Worm (Caenorhabditis elegans) whole organism, L2 larva: Measurements from ENCODE around the gene best-22.

ENCODE experiments used
- ZK546.5 ChIP-seq: sonication (generic microtip); optimal IDR thresholded peaks from 2 replicates; lab custom pipeline; 2017; ENCODE audit warnings: missing biosample characterization, missing genetic modification characterization
- alr-1 ChIP-seq: fragments of 150-350 bp; optimal IDR thresholded peaks from 2 replicates; lab custom pipeline; 2014; ENCODE audit warnings: missing biosample characterization, missing genetic modification characterization
- blmp-1 ChIP-seq: sonication (generic microtip); optimal IDR thresholded peaks from 2 replicates; lab custom pipeline; 2017; ENCODE audit warnings: missing genetic modification characterization, mild to moderate bottlenecking, missing compliant biosample characterization, antibody characterized with exemption, moderate library complexity; ENCODE audit not compliant: insufficient read depth
- ceh-16 ChIP-seq: fragments of 150-350 bp; optimal IDR thresholded peaks from 2 replicates; lab custom pipeline; 2014; ENCODE audit warnings: missing biosample characterization, missing genetic modification characterization
- elt-1 ChIP-seq: fragments of 150-350 bp; optimal IDR thresholded peaks from 2 replicates; lab custom pipeline; 2014; ENCODE audit warnings: missing biosample characterization, missing genetic modification characterization
- lin-13 ChIP-seq: fragments of 150-350 bp; optimal IDR thresholded peaks from 2 replicates; lab custom pipeline; 2014; ENCODE audit warnings: missing biosample characterization, missing genetic modification reagents, missing genetic modification characterization
- lsy-2 ChIP-seq, 2 experiments: fragments of 150-350 bp in 1 of 2; sonication (generic microtip) in 1 of 2; optimal IDR thresholded peaks; 2 replicates each; lab custom pipeline; 2014 to 2017; ENCODE audit warnings: missing biosample characterization in 2 of 2, missing genetic modification characterization in 2 of 2
- nhr-237 ChIP-seq: fragments of 150-350 bp; optimal IDR thresholded peaks from 2 replicates; lab custom pipeline; 2014; ENCODE audit warnings: missing biosample characterization, missing genetic modification characterization
- nhr-77 ChIP-seq: fragments of 150-350 bp; optimal IDR thresholded peaks from 2 replicates; lab custom pipeline; 2014; ENCODE audit warnings: missing biosample characterization, missing genetic modification characterization
- unc-62 ChIP-seq: fragments of 150-350 bp; optimal IDR thresholded peaks from 2 replicates; lab custom pipeline; 2014; ENCODE audit warnings: missing biosample characterization, missing genetic modification reagents, missing genetic modification characterization
- ztf-11 ChIP-seq: sonication (generic microtip); optimal IDR thresholded peaks from 2 replicates; lab custom pipeline; 2017; ENCODE audit warnings: missing biosample characterization, missing genetic modification characterization

- TF ChIP-seq unc-62 (GFP tag; lab: Kevin White, UChicago) (no peak), lin-13 (no peak), ZK546.5 (tag; lab: Kevin White, UChicago) (no peak), blmp-1 (no peak), ztf-11 (tag; lab: Kevin White, UChicago) (no peak), elt-1 (no peak), alr-1 (tag; lab: Kevin White, UChicago) (no peak), nhr-77 (no peak), lsy-2 (tag; optimal IDR thresholded peaks at IDR 0.05; lab: Kevin White, UChicago) (no peak), nhr-237 (no peak), ceh-16 (tag; lab: Kevin White, UChicago) (no peak)
Observed at ce11 chrIV:12389951-12390350, 40.2 kb downstream of the best-22 start, which contains the start of gene spe-45.
